Worm (Caenorhabditis elegans): Measurements from ENCODE around the gene C06H5.13.
A peak's percentile ranks its signal among the peaks of the same experiment; 100 is the strongest.
"Not testable (repeated sequence)": the region's sequence is repeated elsewhere in the genome, so short reads cannot be mapped to it uniquely, and the experiment has no call there.

The C06H5.13 gene

ce11 chrV:17897646-17898045 lies at the start of gene C06H5.13:
Gene C06H5.13 (minus strand): TSS chrV:17897746.
- not testable (repeated sequence) for TF ChIP-seq hmbx-1 (tag; optimal IDR thresholded peaks at IDR 0.05); aly-1 (tag; optimal IDR thresholded peaks at IDR 0.05); flt-1 (GFP tag; IDR thresholded peaks at IDR 0.05)

ce11 chrV:17947266-17947665 lies 49.7 kb upstream of the C06H5.13 start:
- TF ChIP-seq tbx-37 (GFP tag; conservative IDR thresholded peaks at IDR 0.05) (no peak), F13C5.2 (tag; optimal IDR thresholded peaks at IDR 0.05) (no peak), ets-7 (tag; optimal IDR thresholded peaks at IDR 0.05) (no peak), tbx-11 (GFP tag; IDR thresholded peaks at IDR 0.05) (no peak), ama-1 (optimal IDR thresholded peaks at IDR 0.05) (no peak), scrt-1 (GFP tag; IDR thresholded peaks at IDR 0.05) (no peak), aly-1 (tag; optimal IDR thresholded peaks at IDR 0.05) (no peak), hmbx-1 (tag; optimal IDR thresholded peaks at IDR 0.05) (no peak), ceh-36 (tag; optimal IDR thresholded peaks at IDR 0.05) (no peak), sea-1 (GFP tag; conservative IDR thresholded peaks at IDR 0.05) (no peak), B0310.2 (tag; optimal IDR thresholded peaks at IDR 0.05) (no peak), hmg-4 (GFP tag; optimal IDR thresholded peaks at IDR 0.05) (no peak), tra-4 (tag; optimal IDR thresholded peaks at IDR 0.05) (no peak), pes-1 (GFP tag; IDR thresholded peaks at IDR 0.05) (no peak), hnd-1 (tag; optimal IDR thresholded peaks at IDR 0.05) (no peak), ceh-13 (GFP tag; optimal IDR thresholded peaks at IDR 0.05) (no peak), flt-1 (GFP tag; IDR thresholded peaks at IDR 0.05) (no peak)

ce11 chrV:17945460-17945859 lies 47.9 kb upstream of the C06H5.13 start:
- 0 out of 2 replicates have a peak, but pooled peaks have one; percentile 5 for TF ChIP-seq sea-1 (GFP tag; conservative IDR thresholded peaks at IDR 0.05)
- TF ChIP-seq flt-1 (GFP tag; IDR thresholded peaks at IDR 0.05) = no peak

ce11 chrV:17944849-17945452 lies 47.4 kb upstream of the C06H5.13 start:
- TF ChIP-seq scrt-1 (GFP tag; IDR thresholded peaks at IDR 0.05) (0 out of 2 replicates have a peak, but pooled peaks have one; percentile 23), ceh-36 (tag; optimal IDR thresholded peaks at IDR 0.05) (no peak)

- no peak for TF ChIP-seq pes-1 (GFP tag; IDR thresholded peaks at IDR 0.05)
- TF ChIP-seq hmbx-1 (tag; optimal IDR thresholded peaks at IDR 0.05) = no peak
- TF ChIP-seq B0310.2 (tag; optimal IDR thresholded peaks at IDR 0.05) = no peak
- TF ChIP-seq aly-1 (tag; optimal IDR thresholded peaks at IDR 0.05) = no peak
- 0 out of 2 replicates have a peak, but pooled peaks have one; percentile 17 for TF ChIP-seq sea-1 (GFP tag; conservative IDR thresholded peaks at IDR 0.05)
These were observed 46.4 kb upstream of the C06H5.13 start for ce11 chrV:17943877-17944472.

ce11 chrV:17938978-17939377 lies 41.4 kb upstream of the C06H5.13 start:
- TF ChIP-seq scrt-1 (GFP tag; IDR thresholded peaks at IDR 0.05) = no peak
- TF ChIP-seq hnd-1 (tag; optimal IDR thresholded peaks at IDR 0.05) = no peak
- TF ChIP-seq pes-1 (GFP tag; IDR thresholded peaks at IDR 0.05) = no peak
- TF ChIP-seq tbx-37 (GFP tag; conservative IDR thresholded peaks at IDR 0.05) = no peak
- no peak for TF ChIP-seq ceh-36 (tag; optimal IDR thresholded peaks at IDR 0.05)
- no peak for TF ChIP-seq tra-4 (tag; optimal IDR thresholded peaks at IDR 0.05)
- no peak for TF ChIP-seq aly-1 (tag; optimal IDR thresholded peaks at IDR 0.05)

- TF ChIP-seq sea-1 (GFP tag; conservative IDR thresholded peaks at IDR 0.05) (no peak), B0310.2 (tag; optimal IDR thresholded peaks at IDR 0.05) (no peak)
These were observed 38.3 kb upstream of the C06H5.13 start for ce11 chrV:17935857-17936256.

- no peak for TF ChIP-seq sea-1 (GFP tag; conservative IDR thresholded peaks at IDR 0.05)
- TF ChIP-seq ceh-13 (GFP tag; optimal IDR thresholded peaks at IDR 0.05) = no peak
- no peak for TF ChIP-seq ets-7 (tag; optimal IDR thresholded peaks at IDR 0.05)
- TF ChIP-seq hmg-4 (GFP tag; optimal IDR thresholded peaks at IDR 0.05) = no peak
- TF ChIP-seq pes-1 (GFP tag; IDR thresholded peaks at IDR 0.05) = no peak
- TF ChIP-seq ama-1 (optimal IDR thresholded peaks at IDR 0.05) = no peak
- TF ChIP-seq hnd-1 (tag; optimal IDR thresholded peaks at IDR 0.05) = no peak
- no peak for TF ChIP-seq B0310.2 (tag; optimal IDR thresholded peaks at IDR 0.05)
- TF ChIP-seq aly-1 (tag; optimal IDR thresholded peaks at IDR 0.05) = no peak
- no peak for TF ChIP-seq tra-4 (tag; optimal IDR thresholded peaks at IDR 0.05)
- no peak for TF ChIP-seq tbx-11 (GFP tag; IDR thresholded peaks at IDR 0.05)
- no peak for TF ChIP-seq flt-1 (GFP tag; IDR thresholded peaks at IDR 0.05)
- no peak for TF ChIP-seq hmbx-1 (tag; optimal IDR thresholded peaks at IDR 0.05)
- TF ChIP-seq scrt-1 (GFP tag; IDR thresholded peaks at IDR 0.05) = no peak
- TF ChIP-seq ceh-36 (tag; optimal IDR thresholded peaks at IDR 0.05) = no peak
These were observed 34.2 kb upstream of the C06H5.13 start for ce11 chrV:17931795-17932194.

- TF ChIP-seq flt-1 (GFP tag; IDR thresholded peaks at IDR 0.05) (no peak), scrt-1 (GFP tag; IDR thresholded peaks at IDR 0.05) (no peak), F13C5.2 (tag; optimal IDR thresholded peaks at IDR 0.05) (no peak), tra-4 (tag; optimal IDR thresholded peaks at IDR 0.05) (no peak), hnd-1 (tag; optimal IDR thresholded peaks at IDR 0.05) (no peak)
These were observed 30.6 kb upstream of the C06H5.13 start for ce11 chrV:17928128-17928527.
